Fruit fly (Drosophila melanogaster) S2 (cell line): ENCODE measurements around the gene meigo.

Source experiments
- CG8478 ChIP-seq: fragments of >200 bp; optimal IDR thresholded peaks from 2 replicates; lab custom pipeline; 2018
- CTCF ChIP-seq, 2 experiments: fragments of >200 bp; optimal IDR thresholded peaks; 2 replicates each; lab custom pipeline; 2018

DNA sequence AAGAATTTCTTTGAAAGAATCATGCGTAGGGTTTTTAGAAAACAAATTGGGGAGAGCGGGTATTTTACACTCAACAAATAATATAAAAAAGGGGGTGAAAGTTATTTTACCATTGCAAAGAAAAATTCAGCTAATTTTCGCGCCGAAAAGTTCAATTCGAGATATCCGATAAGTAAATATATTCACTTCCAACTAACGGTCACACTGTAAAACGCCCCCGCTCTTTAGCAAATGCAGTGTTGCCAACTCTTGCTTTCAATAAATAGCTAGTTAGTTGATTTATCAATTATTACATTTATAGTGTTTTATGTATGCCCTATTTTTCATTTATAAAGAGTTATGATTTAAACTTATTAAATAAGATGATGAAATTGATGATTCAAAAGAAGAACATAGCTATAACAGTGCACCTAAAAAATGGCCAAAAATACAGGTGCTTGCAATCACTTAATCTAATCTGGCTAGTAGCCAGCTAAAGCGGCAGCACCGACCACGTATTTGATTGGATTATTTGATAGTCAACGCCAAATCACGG is at the start of gene meigo:
- TF ChIP-seq CG8478 (lab: Kevin White, UChicago), result no peak
- TF ChIP-seq CTCF (optimal IDR thresholded peaks at IDR 0.05; lab: Kevin White, UChicago), result no peak
